Worm (Caenorhabditis elegans): ENCODE data around the gene ugt-51.

ugt-51 gene

ce11 chrV:5155516-5155915, 21.6 kb downstream of the ugt-51 start, which contains the start of gene srx-38:
srx-38 (minus strand) TSS chrV:5155616.
- no peak for TF ChIP-seq sma-3 (GFP tag; optimal IDR thresholded peaks at IDR 0.05)
- TF ChIP-seq nhr-11 (tag; optimal IDR thresholded peaks at IDR 0.05): no peak
- no peak for TF ChIP-seq dmd-4 (tag; optimal IDR thresholded peaks at IDR 0.05)
- TF ChIP-seq ztf-1 (GFP tag; conservative IDR thresholded peaks at IDR 0.05): no peak
- no peak for TF ChIP-seq ama-1 (optimal IDR thresholded peaks at IDR 0.05)
- no peak for TF ChIP-seq unc-55 (GFP tag; optimal IDR thresholded peaks at IDR 0.05)
- no peak for TF ChIP-seq F13H6.1 (tag; optimal IDR thresholded peaks at IDR 0.05)
- TF ChIP-seq blmp-1 (tag; optimal IDR thresholded peaks at IDR 0.05; ENCODE audit: insufficient read depth): no peak
- no peak for TF ChIP-seq gmeb-1 (tag; optimal IDR thresholded peaks at IDR 0.05)
- TF ChIP-seq egl-27 (tag; optimal IDR thresholded peaks at IDR 0.05): no peak
- TF ChIP-seq nhr-77 (tag; optimal IDR thresholded peaks at IDR 0.05): no peak
- no peak for TF ChIP-seq alr-1 (tag; optimal IDR thresholded peaks at IDR 0.05)
- TF ChIP-seq sem-4 (tag; optimal IDR thresholded peaks at IDR 0.05): no peak
- TF ChIP-seq zag-1 (tag; optimal IDR thresholded peaks at IDR 0.05): no peak
- no peak for TF ChIP-seq elt-3 (tag; optimal IDR thresholded peaks at IDR 0.05)

ce11 chrV:5150880-5151279, 26.2 kb downstream of the ugt-51 start, which contains the start of gene srh-130:
srh-130 (plus strand) TSS chrV:5151180.
- no peak for TF ChIP-seq egl-27 (tag; optimal IDR thresholded peaks at IDR 0.05)
- no peak for TF ChIP-seq crh-2 (tag; optimal IDR thresholded peaks at IDR 0.05)
- TF ChIP-seq ZK546.5 (tag; optimal IDR thresholded peaks at IDR 0.05): no peak

ce11 chrV:5146394-5146793, 30.7 kb downstream of the ugt-51 start, which contains the start of gene F14F9.6:
F14F9.6 (minus strand) TSS chrV:5146494.
- TF ChIP-seq unc-55 (GFP tag; optimal IDR thresholded peaks at IDR 0.05): no peak
- no peak for TF ChIP-seq fos-1 (tag; optimal IDR thresholded peaks at IDR 0.05)
- TF ChIP-seq ama-1 (optimal IDR thresholded peaks at IDR 0.05): no peak
- TF ChIP-seq C34F6.9 (tag; optimal IDR thresholded peaks at IDR 0.05): no peak
- no peak for TF ChIP-seq sma-9 (GFP tag; optimal IDR thresholded peaks at IDR 0.05)
- no peak for TF ChIP-seq sma-9 (tag; optimal IDR thresholded peaks at IDR 0.05)
- TF ChIP-seq elt-3 (tag; optimal IDR thresholded peaks at IDR 0.05): no peak
- no peak for TF ChIP-seq dmd-4 (tag; optimal IDR thresholded peaks at IDR 0.05)
- no peak for TF ChIP-seq peb-1 (tag; optimal IDR thresholded peaks at IDR 0.05)
- TF ChIP-seq elt-1 (tag; optimal IDR thresholded peaks at IDR 0.05): no peak
- no peak for TF ChIP-seq blmp-1 (tag; optimal IDR thresholded peaks at IDR 0.05; ENCODE audit: insufficient read depth)
- no peak for TF ChIP-seq ztf-11 (tag; optimal IDR thresholded peaks at IDR 0.05)

ce11 chrV:5144541-5144940, 32.6 kb downstream of the ugt-51 start, which contains the start of gene F14F9.2:
F14F9.2 (plus strand) TSS chrV:5144841.
- TF ChIP-seq mbf-1 (tag; optimal IDR thresholded peaks at IDR 0.05): no peak
- no peak for TF ChIP-seq skn-1 (tag; optimal IDR thresholded peaks at IDR 0.05)
- no peak for TF ChIP-seq nhr-237 (tag; optimal IDR thresholded peaks at IDR 0.05)
- no peak for TF ChIP-seq ztf-1 (GFP tag; conservative IDR thresholded peaks at IDR 0.05)
- no peak for TF ChIP-seq lin-11 (tag; optimal IDR thresholded peaks at IDR 0.05)
- TF ChIP-seq gmeb-1 (tag; optimal IDR thresholded peaks at IDR 0.05): no peak
- TF ChIP-seq lin-39 (tag; optimal IDR thresholded peaks at IDR 0.05): no peak
- TF ChIP-seq ztf-11 (tag; optimal IDR thresholded peaks at IDR 0.05): no peak
- TF ChIP-seq unc-39 (tag; optimal IDR thresholded peaks at IDR 0.05): no peak
- no peak for TF ChIP-seq nhr-11 (tag; optimal IDR thresholded peaks at IDR 0.05)
- TF ChIP-seq nhr-23 (tag; optimal IDR thresholded peaks at IDR 0.05): no peak
- no peak for TF ChIP-seq nhr-10 (tag; optimal IDR thresholded peaks at IDR 0.05)
- no peak for TF ChIP-seq ama-1 (optimal IDR thresholded peaks at IDR 0.05)
- TF ChIP-seq lin-13 (GFP tag; optimal IDR thresholded peaks at IDR 0.05): no peak
- no peak for TF ChIP-seq peb-1 (tag; optimal IDR thresholded peaks at IDR 0.05)
- TF ChIP-seq Y55F3AM.14 (GFP tag; optimal IDR thresholded peaks at IDR 0.05): no peak
- TF ChIP-seq ztf-4 (tag; optimal IDR thresholded peaks at IDR 0.05): no peak
- no peak for TF ChIP-seq R02D3.7 (tag; optimal IDR thresholded peaks at IDR 0.05)
- no peak for TF ChIP-seq sem-4 (tag; optimal IDR thresholded peaks at IDR 0.05)
- no peak for TF ChIP-seq alr-1 (tag; optimal IDR thresholded peaks at IDR 0.05)

- TF ChIP-seq C34F6.9 (tag; optimal IDR thresholded peaks at IDR 0.05) (no peak), nhr-12 (tag; optimal IDR thresholded peaks at IDR 0.05) (no peak), nhr-6 (tag; optimal IDR thresholded peaks at IDR 0.05) (no peak), mdl-1 (tag; optimal IDR thresholded peaks at IDR 0.05) (no peak)
Measured at ce11 chrV:5143785-5144184, 33.3 kb downstream of the ugt-51 start, which contains the start of gene srh-129. srh-129 (minus strand) TSS chrV:5143885.

Measured in whole organism, L2 larva.